Worm (Caenorhabditis elegans) whole organism, midembryonic: ENCODE measurements around the gene srw-84.

ENCODE experiments used
- T22C8.4 ChIP-seq: fragments of 200-800 bp; sonication (Bioruptor generic); IDR thresholded peaks from 2 replicates; pipeline ENCODE4 v1.3.6; 2022; ENCODE audit warnings: missing genetic modification characterization, missing compliant biosample characterization
- cog-1 ChIP-seq: sonication (generic microtip); optimal IDR thresholded peaks from 2 replicates; lab custom pipeline; 2016; ENCODE audit warnings: missing genetic modification characterization, missing compliant biosample characterization
- flt-1 ChIP-seq: fragments of 200-800 bp; sonication (Bioruptor generic); IDR thresholded peaks from 2 replicates; pipeline ENCODE4 v1.3.6; 2022; ENCODE audit warnings: missing genetic modification characterization, missing compliant biosample characterization
- klf-2 ChIP-seq: fragments of 200-800 bp; sonication (Bioruptor generic); conservative IDR thresholded peaks from 2 replicates; pipeline ENCODE4 v1.3.6; 2022; ENCODE audit warnings: missing genetic modification reagents, missing genetic modification characterization, missing compliant biosample characterization
- med-1 ChIP-seq: sonication (generic microtip); optimal IDR thresholded peaks from 2 replicates; lab custom pipeline; 2017; ENCODE audit warnings: missing genetic modification characterization, mild to moderate bottlenecking, missing compliant biosample characterization, antibody characterized with exemption, missing genetic modification reagents; ENCODE audit not compliant: insufficient read depth
- ref-1 ChIP-seq: fragments of 200-800 bp; sonication (Bioruptor generic); conservative IDR thresholded peaks from 2 replicates; pipeline ENCODE4 v1.3.6; 2022; ENCODE audit warnings: missing genetic modification reagents, missing genetic modification characterization, missing compliant biosample characterization
- tab-1 ChIP-seq: fragments of 200-800 bp; sonication (Bioruptor generic); IDR thresholded peaks from 2 replicates; pipeline ENCODE4 v1.3.6; 2022; ENCODE audit warnings: missing genetic modification characterization, missing compliant biosample characterization
- ztf-23 ChIP-seq: fragments of 200-800 bp; sonication (Bioruptor generic); IDR thresholded peaks from 2 replicates; pipeline ENCODE4 v1.3.6; 2022; ENCODE audit warnings: missing genetic modification reagents, missing genetic modification characterization, missing compliant biosample characterization
- ztf-29 ChIP-seq: fragments of 200-800 bp; sonication (Bioruptor generic); IDR thresholded peaks from 2 replicates; pipeline ENCODE4 v1.3.6; 2022; ENCODE audit warnings: missing genetic modification reagents, missing genetic modification characterization, missing compliant biosample characterization

The srw-84 gene

DNA sequence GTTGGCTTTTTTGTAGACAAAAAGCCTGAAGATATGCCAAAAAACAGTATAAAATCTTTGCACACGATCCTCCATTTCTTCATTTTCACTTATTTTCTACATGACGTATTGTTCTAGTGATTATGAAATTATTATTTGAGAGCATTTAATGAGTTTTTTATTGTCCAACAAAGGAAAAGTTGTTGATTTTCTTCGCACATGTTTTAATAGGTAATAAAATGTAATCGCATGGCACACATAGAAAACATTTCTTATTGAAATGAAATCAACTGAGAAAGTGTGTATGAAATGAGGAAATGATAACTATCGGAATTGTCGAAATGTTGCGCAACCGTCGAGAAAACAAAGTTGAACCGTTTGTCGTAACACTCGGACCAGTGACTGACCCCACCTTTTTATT, 20.4 kb downstream of the srw-84 start:
- TF ChIP-seq ztf-23 (no peak), ztf-29 (GFP tag; lab: Robert Waterston, UW) (no peak), ref-1 (GFP tag; lab: Robert Waterston, UW) (no peak), tab-1 (GFP tag; lab: Robert Waterston, UW) (no peak), flt-1 (GFP tag; lab: Robert Waterston, UW) (no peak), klf-2 (no peak)

DNA sequence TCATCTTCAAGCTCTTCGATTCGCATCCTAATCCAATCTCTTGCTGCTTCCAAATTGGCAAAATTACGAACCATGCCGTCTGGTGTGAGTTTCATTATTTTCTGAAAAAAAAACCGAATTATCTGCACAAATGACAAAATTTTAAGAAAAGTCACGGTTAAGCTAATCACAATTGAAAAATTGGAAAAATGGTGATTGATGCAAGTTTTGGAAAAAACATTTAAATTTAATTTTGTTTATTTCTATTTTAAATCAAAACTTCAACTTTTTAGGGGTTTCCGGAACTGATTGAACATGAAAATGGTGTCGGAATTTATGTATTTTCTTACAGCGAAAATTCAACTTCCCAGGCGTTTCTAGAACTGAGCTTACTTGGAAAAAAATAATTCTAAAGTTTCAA, 21.8 kb downstream of the srw-84 start, which contains the start of gene C25F9.12:
Gene C25F9.12, minus strand, starts transcription at position 101 of the 400 bp plus-strand sequence.
- TF ChIP-seq ztf-23 = no peak
- no peak for TF ChIP-seq flt-1 (GFP tag; lab: Robert Waterston, UW)
- TF ChIP-seq cog-1 = no peak
- no peak for TF ChIP-seq ztf-29 (GFP tag; lab: Robert Waterston, UW)
- TF ChIP-seq klf-2 = no peak
- no peak for TF ChIP-seq T22C8.4 (GFP tag; lab: Robert Waterston, UW)
- TF ChIP-seq med-1 (GFP tag; lab: Kevin White, UChicago) = no peak
- TF ChIP-seq tab-1 (GFP tag; lab: Robert Waterston, UW) = no peak
- TF ChIP-seq ref-1 (GFP tag; lab: Robert Waterston, UW) = no peak

DNA sequence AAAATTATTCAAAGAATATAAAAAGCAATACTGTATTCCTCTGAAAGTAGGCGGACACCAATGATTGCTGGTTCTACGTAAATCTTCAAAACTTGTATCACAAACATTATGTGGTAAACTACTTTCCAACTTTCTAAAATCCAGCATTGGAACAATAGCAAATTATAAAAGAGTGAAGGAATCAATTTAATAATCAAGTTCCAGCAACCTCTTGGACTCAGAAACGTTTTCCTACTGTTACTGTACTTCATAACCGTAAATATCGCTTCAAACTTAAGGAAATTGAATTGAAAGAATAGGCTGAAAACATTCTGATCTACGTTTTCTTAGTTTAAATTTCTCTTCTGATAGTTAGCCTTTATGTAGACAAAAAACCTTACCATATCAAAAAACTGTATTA, 22.6 kb downstream of the srw-84 start:
- TF ChIP-seq flt-1 (GFP tag; lab: Robert Waterston, UW) (no peak), klf-2 (no peak)

DNA sequence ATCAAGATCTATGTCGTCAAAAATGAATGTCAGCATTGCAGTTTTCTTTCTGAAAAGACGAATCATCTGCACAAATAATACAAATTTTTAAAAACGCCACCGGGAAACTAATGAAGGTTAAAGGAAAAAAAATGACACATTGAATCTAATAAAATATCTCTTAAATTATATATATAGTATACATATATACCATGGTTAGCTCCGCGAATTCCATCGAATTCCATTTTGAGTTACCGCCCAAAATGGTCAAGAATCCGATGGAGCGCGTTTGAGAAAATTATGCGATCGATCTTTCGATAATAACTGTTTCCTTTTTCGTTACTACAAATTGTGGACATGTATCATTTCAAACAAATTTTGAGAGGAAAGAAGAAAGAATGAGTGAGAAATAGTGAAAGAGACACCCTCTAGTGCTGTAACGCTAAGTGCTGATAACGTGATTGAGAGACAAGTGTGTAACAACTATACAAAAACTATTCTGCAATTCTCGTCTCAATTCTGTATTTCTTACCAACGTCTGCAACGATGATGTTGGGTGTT, 24.3 kb downstream of the srw-84 start, which contains the start of the genes C25F9.6 and C25F9.10:
Gene C25F9.6, minus strand, starts transcription at position 51 of the 540 bp plus-strand sequence.
Gene C25F9.10, plus strand, starts transcription at position 454 of the 540 bp plus-strand sequence.
- no peak for TF ChIP-seq flt-1 (GFP tag; lab: Robert Waterston, UW)
- TF ChIP-seq T22C8.4 (GFP tag; lab: Robert Waterston, UW) = no peak
- no peak for TF ChIP-seq med-1 (GFP tag; lab: Kevin White, UChicago)
- TF ChIP-seq ref-1 (GFP tag; lab: Robert Waterston, UW) = no peak
- no peak for TF ChIP-seq ztf-23
- no peak for TF ChIP-seq cog-1
- no peak for TF ChIP-seq ztf-29 (GFP tag; lab: Robert Waterston, UW)
- TF ChIP-seq tab-1 (GFP tag; lab: Robert Waterston, UW) = no peak
- no peak for TF ChIP-seq klf-2

DNA sequence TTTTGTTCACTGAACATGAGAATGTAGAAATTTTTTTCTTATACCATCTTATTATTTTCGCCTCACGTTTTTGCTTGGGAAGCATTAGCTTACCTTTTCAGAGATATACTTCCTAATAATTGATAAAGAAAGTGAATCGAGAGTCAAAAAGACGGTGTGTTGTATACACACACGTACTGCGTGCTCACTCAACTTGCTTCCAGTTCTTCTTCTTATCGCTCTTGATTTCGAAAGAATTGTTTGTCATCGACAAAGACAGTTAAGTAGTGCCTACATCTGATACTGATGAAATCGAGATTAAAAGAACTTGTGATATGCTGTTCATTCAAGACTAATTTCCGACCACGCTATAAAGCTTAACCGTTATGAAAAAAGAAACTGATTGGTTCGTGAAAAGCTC, 29.6 kb downstream of the srw-84 start, which contains the start of gene C25F9.5:
Gene C25F9.5, minus strand, starts transcription at position 195 of the 400 bp plus-strand sequence.
- no peak for TF ChIP-seq ztf-29 (GFP tag; lab: Robert Waterston, UW)
- TF ChIP-seq ref-1 (GFP tag; lab: Robert Waterston, UW) = no peak
- TF ChIP-seq klf-2 = no peak
- TF ChIP-seq T22C8.4 (GFP tag; lab: Robert Waterston, UW) = no peak
- no peak for TF ChIP-seq flt-1 (GFP tag; lab: Robert Waterston, UW)
- TF ChIP-seq tab-1 (GFP tag; lab: Robert Waterston, UW) = no peak
- no peak for TF ChIP-seq med-1 (GFP tag; lab: Kevin White, UChicago)
- TF ChIP-seq ztf-23 = no peak
- TF ChIP-seq cog-1 = no peak

DNA sequence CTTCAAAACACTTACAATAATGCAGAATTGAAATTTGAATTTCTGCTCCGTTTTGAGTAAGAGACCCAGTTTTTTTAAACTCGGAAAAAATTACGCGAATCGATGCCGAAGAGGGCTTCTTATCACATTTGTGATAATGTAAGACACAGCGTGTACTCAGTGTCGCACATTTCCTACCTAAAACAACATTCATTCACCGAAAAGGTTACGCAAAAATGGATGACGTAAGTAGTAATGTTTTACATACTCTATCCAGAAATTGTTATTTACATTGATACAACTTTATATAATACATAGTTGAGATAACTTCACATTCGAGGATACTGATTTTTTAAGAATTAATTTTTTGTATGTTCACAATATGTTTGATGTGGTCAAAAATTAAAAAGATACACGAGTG, 35.4 kb downstream of the srw-84 start, which contains the start of the genes C25F9.4 and C25F9.9:
Gene C25F9.4, minus strand, starts transcription at position 101 of the 400 bp plus-strand sequence.
Gene C25F9.9, plus strand, starts transcription at position 137 of the 400 bp plus-strand sequence.
- TF ChIP-seq klf-2 = no peak
- no peak for TF ChIP-seq ztf-29 (GFP tag; lab: Robert Waterston, UW)
- TF ChIP-seq med-1 (GFP tag; lab: Kevin White, UChicago) = no peak
- no peak for TF ChIP-seq flt-1 (GFP tag; lab: Robert Waterston, UW)
- no peak for TF ChIP-seq ztf-23
- no peak for TF ChIP-seq cog-1
- TF ChIP-seq T22C8.4 (GFP tag; lab: Robert Waterston, UW) = no peak
- TF ChIP-seq tab-1 (GFP tag; lab: Robert Waterston, UW) = no peak
- TF ChIP-seq ref-1 (GFP tag; lab: Robert Waterston, UW) = no peak

DNA sequence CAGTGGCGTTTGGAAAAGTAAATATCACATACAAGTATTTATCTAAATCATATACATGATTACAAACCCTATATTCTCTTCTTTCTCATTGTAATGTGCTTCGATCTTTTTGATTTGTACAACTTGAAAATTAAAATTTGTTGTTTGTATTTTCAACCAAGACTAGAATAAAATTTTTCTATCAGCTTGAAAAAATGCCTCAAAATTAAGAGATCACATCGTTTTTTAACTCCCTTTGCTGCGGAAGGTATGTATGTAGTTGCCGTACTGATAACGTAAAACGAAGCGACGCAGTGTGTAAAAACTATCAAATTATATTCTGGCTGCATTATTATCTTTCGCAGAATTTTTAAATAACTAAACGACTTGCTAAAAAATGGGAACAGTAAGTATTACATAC, 36.8 kb downstream of the srw-84 start, which contains the start of gene C25F9.15:
Gene C25F9.15, plus strand, starts transcription at position 301 of the 400 bp plus-strand sequence.
- TF ChIP-seq T22C8.4 (GFP tag; lab: Robert Waterston, UW) = no peak
- TF ChIP-seq ref-1 (GFP tag; lab: Robert Waterston, UW) = no peak
- TF ChIP-seq klf-2 = no peak
- no peak for TF ChIP-seq ztf-23
- TF ChIP-seq med-1 (GFP tag; lab: Kevin White, UChicago) = no peak
- no peak for TF ChIP-seq cog-1
- no peak for TF ChIP-seq tab-1 (GFP tag; lab: Robert Waterston, UW)
- TF ChIP-seq ztf-29 (GFP tag; lab: Robert Waterston, UW) = no peak
- TF ChIP-seq flt-1 (GFP tag; lab: Robert Waterston, UW) = no peak

DNA sequence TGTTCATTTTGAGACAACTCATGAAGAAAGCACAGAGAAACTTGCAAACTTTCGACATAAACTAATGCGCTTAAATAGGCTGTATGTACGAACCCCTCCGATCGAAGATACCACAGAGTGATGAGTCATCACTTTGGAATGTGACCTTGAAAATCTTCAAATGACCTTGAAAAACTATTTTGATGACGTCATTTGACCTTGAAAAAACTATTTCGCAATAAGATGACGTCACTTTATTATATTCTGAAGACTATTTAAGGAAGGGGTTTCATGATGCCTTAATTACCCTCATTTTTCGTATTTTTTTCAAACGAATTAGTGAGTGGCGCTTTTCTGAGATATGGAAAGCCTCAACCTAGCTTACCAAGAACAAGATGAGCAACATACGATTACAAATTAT, 40.1 kb downstream of the srw-84 start, which contains the start of gene C25F9.2:
Gene C25F9.2, plus strand, starts transcription at position 341 of the 400 bp plus-strand sequence.
- no peak for TF ChIP-seq ztf-29 (GFP tag; lab: Robert Waterston, UW)
- no peak for TF ChIP-seq cog-1
- TF ChIP-seq flt-1 (GFP tag; lab: Robert Waterston, UW) = no peak
- no peak for TF ChIP-seq ref-1 (GFP tag; lab: Robert Waterston, UW)
- TF ChIP-seq klf-2 = no peak
- TF ChIP-seq tab-1 (GFP tag; lab: Robert Waterston, UW) = no peak
- no peak for TF ChIP-seq med-1 (GFP tag; lab: Kevin White, UChicago)
- no peak for TF ChIP-seq T22C8.4 (GFP tag; lab: Robert Waterston, UW)
- no peak for TF ChIP-seq ztf-23

DNA sequence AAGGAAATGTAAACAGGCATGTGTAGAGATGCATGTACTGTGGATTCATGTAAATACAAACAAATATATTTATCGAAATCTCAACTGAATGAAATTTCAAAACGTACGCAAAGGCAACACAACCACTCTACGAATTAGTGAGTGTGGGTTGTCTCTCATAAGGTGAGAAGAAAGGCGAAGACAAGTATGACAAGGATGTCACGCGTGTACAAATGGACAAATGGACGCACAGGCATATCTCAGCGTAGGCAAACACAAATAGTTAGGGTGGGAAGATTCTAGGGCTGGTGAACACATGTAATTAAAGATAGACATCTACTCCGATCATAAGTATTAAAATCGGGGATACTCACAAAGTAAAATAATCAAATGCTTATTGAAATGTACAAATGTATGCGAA, 47.0 kb downstream of the srw-84 start:
- TF ChIP-seq cog-1 (no peak), T22C8.4 (GFP tag; lab: Robert Waterston, UW) (no peak), ref-1 (GFP tag; lab: Robert Waterston, UW) (no peak), tab-1 (GFP tag; lab: Robert Waterston, UW) (no peak), ztf-23 (no peak), klf-2 (no peak)

DNA sequence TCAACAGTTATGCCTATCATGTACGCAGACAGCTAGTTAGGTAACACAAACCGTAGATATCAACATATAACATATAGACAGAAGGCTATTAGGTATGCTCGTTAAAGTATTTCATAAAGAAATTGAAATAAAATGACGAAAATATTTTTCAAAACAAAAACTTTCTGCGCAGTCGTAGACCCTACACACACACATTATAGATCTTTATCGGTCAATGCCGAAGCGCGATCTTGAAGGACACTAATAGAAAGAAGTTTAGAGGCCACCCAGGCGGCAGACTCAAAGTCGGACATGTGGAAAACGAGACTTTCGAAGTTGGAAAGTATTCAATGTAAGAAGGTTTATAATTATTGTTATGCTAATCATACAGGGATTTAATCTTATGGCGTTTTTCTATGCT, 47.9 kb downstream of the srw-84 start:
- TF ChIP-seq ztf-29 (GFP tag; lab: Robert Waterston, UW) (no peak), klf-2 (no peak), tab-1 (GFP tag; lab: Robert Waterston, UW) (no peak), ztf-23 (no peak), med-1 (GFP tag; lab: Kevin White, UChicago) (no peak), ref-1 (GFP tag; lab: Robert Waterston, UW) (no peak), flt-1 (GFP tag; lab: Robert Waterston, UW) (no peak), cog-1 (no peak)
